Fruit fly (Drosophila melanogaster): ENCODE data around the gene ogre.

Gene ogre

DNA sequence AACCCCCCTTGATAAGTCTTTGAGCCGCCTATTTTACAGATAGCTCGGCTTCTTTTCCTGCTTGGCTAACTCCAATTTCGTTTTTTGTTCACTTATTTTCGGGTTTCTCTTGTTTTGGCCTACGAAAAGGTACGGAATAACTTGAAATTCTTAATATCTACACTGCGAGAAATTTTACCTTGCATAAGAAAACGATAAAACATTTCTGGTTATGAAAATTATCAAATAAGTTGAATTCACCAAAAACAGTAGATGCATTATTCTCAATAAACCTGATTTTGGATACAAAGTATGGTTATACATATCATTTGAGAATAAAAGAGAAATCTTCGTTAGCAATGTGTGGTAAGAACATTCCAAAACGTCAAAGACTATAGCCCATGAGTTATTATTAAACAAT lies 9.1 kb downstream of the ogre start (continued):
- TF ChIP-seq Rx (GFP tag; IDR thresholded peaks at IDR 0.05) (no peak), CG31441 (GFP tag; IDR thresholded peaks at IDR 0.05) (0 out of 2 replicates have a peak, but pooled peaks have one; percentile 12), CG4424 (GFP tag; optimal IDR thresholded peaks at IDR 0.05) (peak; percentile 22), CG17568 (GFP tag; optimal IDR thresholded peaks at IDR 0.05) (no peak), E2f1 (GFP tag; IDR thresholded peaks at IDR 0.05) (no peak), CG30431 (GFP tag; optimal IDR thresholded peaks at IDR 0.05) (no peak), cg (GFP tag; optimal IDR thresholded peaks at IDR 0.05) (no peak), CG14441 (GFP tag; IDR thresholded peaks at IDR 0.05) (no peak), unc-4 (GFP tag; IDR thresholded peaks at IDR 0.05; ENCODE audit: partially characterized antibody) (no peak), nerfin-1 (tag; optimal IDR thresholded peaks at IDR 0.05) (no peak), CG14014 (GFP tag; IDR thresholded peaks at IDR 0.05) (no peak), CG1602 (GFP tag; optimal IDR thresholded peaks at IDR 0.05) (no peak), Fer2 (tag; optimal IDR thresholded peaks at IDR 0.05) (no peak), chif (GFP tag; optimal IDR thresholded peaks at IDR 0.05) (peak in 1 of 2 experiments; percentile 20), CG4328 (GFP tag; optimal IDR thresholded peaks at IDR 0.05) (no peak), CG11247 (GFP tag; IDR thresholded peaks at IDR 0.05) (no peak), grau (tag; optimal IDR thresholded peaks at IDR 0.05) (peak; percentile 50), TFAM (GFP tag; optimal IDR thresholded peaks at IDR 0.05) (no peak), jumu (GFP tag; optimal IDR thresholded peaks at IDR 0.05) (no peak), Elba2 (GFP tag; optimal IDR thresholded peaks at IDR 0.05) (no peak), CG3407 (GFP tag; optimal IDR thresholded peaks at IDR 0.05) (no peak), Mrtf (GFP tag; IDR thresholded peaks at IDR 0.05) (no peak), Dip2 (GFP tag; IDR thresholded peaks at IDR 0.05) (no peak), Hmr (GFP tag; optimal IDR thresholded peaks at IDR 0.05) (peak; percentile 4), ase (GFP tag; IDR thresholded peaks at IDR 0.05) (no peak), CG34376 (GFP tag; optimal IDR thresholded peaks at IDR 0.05) (no peak), CG2889 (GFP tag; IDR thresholded peaks at IDR 0.05) (no peak), HLH4C (GFP tag; IDR thresholded peaks at IDR 0.05; ENCODE audit: partially characterized antibody) (no peak), D19A (tag; optimal IDR thresholded peaks at IDR 0.05) (peak; percentile 32), shn (GFP tag; optimal IDR thresholded peaks at IDR 0.05) (no peak), CG11696 (GFP tag; IDR thresholded peaks at IDR 0.05) (no peak), sr (GFP tag; IDR thresholded peaks at IDR 0.05) (no peak), kni (GFP tag; optimal IDR thresholded peaks at IDR 0.05) (no peak), btn (GFP tag; optimal IDR thresholded peaks at IDR 0.05) (no peak), Antp (GFP tag; optimal IDR thresholded peaks at IDR 0.05) (no peak), hb (GFP tag; IDR thresholded peaks at IDR 0.05; ENCODE audit: partially characterized antibody) (no peak), CG3726 (GFP tag; IDR thresholded peaks at IDR 0.05) (no peak), Sox102F (GFP tag; optimal IDR thresholded peaks at IDR 0.05) (peak; percentile 50), Dp (GFP tag; optimal IDR thresholded peaks at IDR 0.05) (no peak), gt (GFP tag; IDR thresholded peaks at IDR 0.05) (no peak), sob (GFP tag; IDR thresholded peaks at IDR 0.05) (no peak), sqz (GFP tag; optimal IDR thresholded peaks at IDR 0.05) (no peak), CkIIα-i1 (GFP tag; IDR thresholded peaks at IDR 0.05) (no peak), CG10462 (GFP tag; optimal IDR thresholded peaks at IDR 0.05) (no peak), CG12659 (GFP tag; optimal IDR thresholded peaks at IDR 0.05) (peak; percentile 16), cato (GFP tag; optimal IDR thresholded peaks at IDR 0.05; ENCODE audit: borderline replicate concordance) (no peak), CG9437 (GFP tag; optimal IDR thresholded peaks at IDR 0.05) (peak; percentile 1), insv (GFP tag; optimal IDR thresholded peaks at IDR 0.05) (no peak), CG13894 (tag; optimal IDR thresholded peaks at IDR 0.05) (no peak), NC2α (GFP tag; optimal IDR thresholded peaks at IDR 0.05) (no peak), H2.0 (GFP tag; IDR thresholded peaks at IDR 0.05) (peak; percentile 25; the same call in 1 of the 2 replicates), CG12942 (GFP tag; optimal IDR thresholded peaks at IDR 0.05) (no peak)

Measured in whole organism, embryonic.